Fruit fly (Drosophila melanogaster): Measurements from ENCODE around the gene CG11035.

The CG11035 gene

DNA sequence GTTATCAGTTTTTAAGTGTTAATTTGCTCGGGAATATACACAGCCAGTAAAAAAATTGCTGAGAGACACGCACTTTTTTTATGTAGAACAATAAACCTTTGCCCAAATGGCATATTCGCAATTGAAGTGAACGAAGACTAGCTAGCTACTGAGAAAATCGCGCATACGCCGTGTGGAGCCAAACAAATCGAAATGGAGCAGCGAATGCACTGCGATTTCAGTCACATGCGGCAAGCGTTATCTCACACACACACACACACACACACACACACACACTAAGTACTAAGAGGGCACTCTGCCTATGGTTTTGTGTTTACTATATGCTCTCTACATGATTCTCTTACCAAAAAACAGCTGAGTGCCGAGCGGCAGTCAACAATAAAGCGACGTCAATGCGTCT is 39.3 kb downstream of the CG11035 start (continued):
- TF ChIP-seq cg (GFP tag; optimal IDR thresholded peaks at IDR 0.05) (peak; percentile 75), lbe (GFP tag; optimal IDR thresholded peaks at IDR 0.05) (no peak), CG11247 (GFP tag; IDR thresholded peaks at IDR 0.05) (no peak), ab (GFP tag; optimal IDR thresholded peaks at IDR 0.05) (no peak), crp (GFP tag; optimal IDR thresholded peaks at IDR 0.05) (peak in 1 of 2 experiments; percentile 39), sens (GFP tag) (peak; percentile 68), cwo (GFP tag; optimal IDR thresholded peaks at IDR 0.05) (peak; percentile 46), Trl (optimal IDR thresholded peaks at IDR 0.05) (peak; percentile 15 to 70), Trl (GFP tag; optimal IDR thresholded peaks at IDR 0.05) (no peak), Ssrp (tag; optimal IDR thresholded peaks at IDR 0.05) (no peak), CG7372 (GFP tag; IDR thresholded peaks at IDR 0.05) (0 out of 2 replicates have a peak, but pooled peaks have one; percentile 37), CG11093 (GFP tag; IDR thresholded peaks at IDR 0.05) (no peak), Antp (GFP tag; optimal IDR thresholded peaks at IDR 0.05) (no peak), br (optimal IDR thresholded peaks at IDR 0.05) (no peak)

DNA sequence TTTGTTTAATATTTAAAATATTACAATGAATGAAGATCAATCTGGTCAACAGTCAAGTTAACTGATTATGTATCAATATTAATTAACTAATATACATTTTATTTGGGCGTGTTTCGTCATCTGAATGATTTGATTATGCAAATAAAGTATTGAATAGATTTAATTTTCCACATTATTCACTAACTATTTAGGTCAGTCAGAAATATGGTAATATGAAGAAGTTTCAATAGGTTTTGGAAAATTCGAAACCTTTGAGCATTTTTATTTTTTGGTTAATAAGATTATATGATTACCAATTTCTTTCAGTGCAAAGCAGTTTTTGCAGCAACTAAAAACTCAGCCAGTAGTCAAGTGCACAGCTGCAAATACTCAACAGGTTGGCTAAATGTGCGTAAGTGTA is 40.7 kb downstream of the CG11035 start:
- TF ChIP-seq Hr51 (GFP tag; optimal IDR thresholded peaks at IDR 0.05) = peak in 1 of 2 experiments; percentile 13
- peak; percentile 16 for TF ChIP-seq gem (tag; optimal IDR thresholded peaks at IDR 0.05)
- no peak for TF ChIP-seq CG13894 (tag; optimal IDR thresholded peaks at IDR 0.05)
- no peak for TF ChIP-seq Asciz (GFP tag; optimal IDR thresholded peaks at IDR 0.05)
- no peak for TF ChIP-seq ssp (GFP tag; IDR thresholded peaks at IDR 0.05)
- TF ChIP-seq Drgx (GFP tag; IDR thresholded peaks at IDR 0.05) = no peak; the same call in 1 of the 2 replicates
- TF ChIP-seq caup (GFP tag; optimal IDR thresholded peaks at IDR 0.05; ENCODE audit: severe bottlenecking) = no peak

DNA sequence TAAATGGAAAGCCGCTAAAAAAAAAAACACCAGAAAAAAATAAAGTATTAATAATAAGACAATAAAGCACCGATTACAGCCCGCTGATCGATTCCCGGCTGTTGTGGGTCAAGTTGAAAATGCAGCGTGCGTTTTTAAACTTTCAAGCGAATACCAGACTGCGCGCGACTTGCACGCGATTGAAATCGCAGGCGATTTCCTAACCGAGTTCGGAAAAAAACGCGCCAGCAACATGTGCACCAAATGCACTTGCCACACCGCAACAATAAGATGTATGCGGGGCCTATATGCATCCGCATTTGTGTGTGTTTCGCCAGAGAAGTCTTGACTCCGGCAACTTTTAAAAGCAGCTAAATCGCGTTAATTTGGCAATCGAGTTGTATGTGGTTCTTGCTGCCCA is 41.4 kb downstream of the CG11035 start:
- 0 out of 3 replicates have a peak, but pooled peaks have one; percentile 47 for TF ChIP-seq ken (GFP tag; IDR thresholded peaks at IDR 0.05)
- peak; percentile 99 for TF ChIP-seq CG8359 (GFP tag; optimal IDR thresholded peaks at IDR 0.05; ENCODE audit: borderline replicate concordance)
- TF ChIP-seq CG30431 (GFP tag; optimal IDR thresholded peaks at IDR 0.05) = no peak

DNA sequence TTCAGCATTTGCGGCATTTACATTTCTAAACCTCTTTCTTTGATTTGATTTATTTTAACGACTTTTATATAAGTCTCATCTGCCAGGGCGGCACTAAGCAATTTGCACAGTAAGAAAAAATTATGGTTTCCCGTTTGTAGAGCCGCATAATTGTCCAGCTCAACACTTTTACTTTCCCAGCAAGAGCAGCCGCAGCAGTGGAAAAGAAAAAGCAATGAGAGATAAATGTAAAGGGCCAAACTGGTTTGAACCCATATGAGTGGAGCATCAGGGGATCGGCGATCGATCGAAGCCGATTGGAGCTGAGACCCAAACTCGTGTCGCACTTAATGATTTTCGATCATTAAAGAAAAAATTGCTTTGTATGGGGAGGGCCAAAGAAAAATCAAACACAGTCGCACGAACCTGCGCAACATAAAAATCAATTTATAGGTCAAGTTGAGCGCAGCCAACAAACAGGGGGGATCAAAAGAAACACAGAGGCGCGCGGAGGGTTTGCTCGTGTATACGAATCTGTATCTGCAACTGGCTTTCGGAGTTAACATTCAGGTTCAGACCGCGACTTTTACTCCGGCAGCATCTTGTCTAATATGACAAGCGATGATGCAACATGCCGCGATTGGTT is 41.9 kb downstream of the CG11035 start:
- TF ChIP-seq pros (GFP tag; optimal IDR thresholded peaks at IDR 0.05) = peak; percentile 67
- no peak for TF ChIP-seq nmo (GFP tag; optimal IDR thresholded peaks at IDR 0.05)
- TF ChIP-seq sqz (GFP tag; optimal IDR thresholded peaks at IDR 0.05) = peak; percentile 41
- no peak for TF ChIP-seq corto (GFP tag; optimal IDR thresholded peaks at IDR 0.05)
- TF ChIP-seq CG9932 (GFP tag; IDR thresholded peaks at IDR 0.05) = no peak
- TF ChIP-seq Camta (GFP tag; optimal IDR thresholded peaks at IDR 0.05) = no peak
- peak; percentile 49; the same call in 1 of the 2 replicates for TF ChIP-seq onecut (GFP tag; IDR thresholded peaks at IDR 0.05)
- no peak for TF ChIP-seq CG17361 (GFP tag; IDR thresholded peaks at IDR 0.05)
- TF ChIP-seq grn (GFP tag; optimal IDR thresholded peaks at IDR 0.05) = peak; percentile 18
- TF ChIP-seq Dref (GFP tag; IDR thresholded peaks at IDR 0.05) = no peak
- no peak for TF ChIP-seq CG12942 (GFP tag; optimal IDR thresholded peaks at IDR 0.05)
- TF ChIP-seq Abd-B (GFP tag; optimal IDR thresholded peaks at IDR 0.05) = no peak
- TF ChIP-seq CG32767 (GFP tag; IDR thresholded peaks at IDR 0.05) = no peak
- peak; percentile 64 for TF ChIP-seq abd-A (tag; optimal IDR thresholded peaks at IDR 0.05)
- no peak for TF ChIP-seq CG10209 (GFP tag; optimal IDR thresholded peaks at IDR 0.05)
- TF ChIP-seq Blimp-1 (GFP tag; optimal IDR thresholded peaks at IDR 0.05) = peak; percentile 96
- peak; percentile 6 for TF ChIP-seq CG10543 (GFP tag; optimal IDR thresholded peaks at IDR 0.05)
- peak; percentile 73 for TF ChIP-seq CG12769 (tag; optimal IDR thresholded peaks at IDR 0.05)
- TF ChIP-seq eyg (GFP tag; optimal IDR thresholded peaks at IDR 0.05) = no peak
- TF ChIP-seq Pdp1 (GFP tag; optimal IDR thresholded peaks at IDR 0.05) = peak in 1 of 2 experiments; percentile 45
- TF ChIP-seq Awh (GFP tag; IDR thresholded peaks at IDR 0.05) = peak; percentile 81
- TF ChIP-seq Dip3 (GFP tag; optimal IDR thresholded peaks at IDR 0.05) = no peak
